Worm (Caenorhabditis elegans): Measurements from ENCODE around the gene grsp-1.
A peak's percentile ranks its signal among the peaks of the same experiment; 100 is the strongest.

DNA sequence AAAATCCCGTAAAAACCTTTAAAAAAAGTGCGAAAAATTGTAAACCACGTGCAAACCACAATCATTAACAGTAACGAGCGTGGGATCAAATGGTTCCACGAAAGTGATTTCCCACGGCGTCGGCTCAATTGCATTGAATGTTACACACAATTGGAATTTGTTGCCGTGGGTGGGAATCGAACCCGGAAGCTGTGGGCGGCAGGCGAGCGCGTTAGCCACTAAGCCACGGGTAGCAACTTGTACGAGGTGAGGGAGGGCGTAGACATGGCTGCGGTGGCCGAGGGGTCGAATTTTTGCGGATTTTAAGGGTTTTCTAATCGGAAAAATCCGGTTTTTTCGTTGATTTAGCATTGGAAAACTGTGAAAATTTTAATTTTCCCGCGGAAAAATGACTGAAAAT, 33.7 kb downstream of the grsp-1 start:
- no peak for TF ChIP-seq nhr-12 (tag; optimal IDR thresholded peaks at IDR 0.05)
- no peak for TF ChIP-seq ztf-11 (tag; optimal IDR thresholded peaks at IDR 0.05)
- no peak for TF ChIP-seq unc-39 (tag; optimal IDR thresholded peaks at IDR 0.05)
- no peak for TF ChIP-seq peb-1 (tag; optimal IDR thresholded peaks at IDR 0.05)
- no peak for TF ChIP-seq lin-39 (tag; optimal IDR thresholded peaks at IDR 0.05)
- TF ChIP-seq ama-1 (optimal IDR thresholded peaks at IDR 0.05) = no peak
- TF ChIP-seq dmd-4 (tag; optimal IDR thresholded peaks at IDR 0.05) = no peak
- peak; percentile 45 for TF ChIP-seq mab-5 (tag; optimal IDR thresholded peaks at IDR 0.05)
- no peak for TF ChIP-seq blmp-1 (tag; optimal IDR thresholded peaks at IDR 0.05; ENCODE audit: insufficient read depth)
- no peak for TF ChIP-seq skn-1 (tag; optimal IDR thresholded peaks at IDR 0.05)
- peak; percentile 82 for TF ChIP-seq unc-55 (GFP tag; optimal IDR thresholded peaks at IDR 0.05)
- TF ChIP-seq nhr-25 (tag; optimal IDR thresholded peaks at IDR 0.05) = peak; percentile 17
- TF ChIP-seq nhr-237 (tag; optimal IDR thresholded peaks at IDR 0.05) = no peak

Data from whole organism, L2 larva.